Fruit fly (Drosophila melanogaster): Measurements from ENCODE around the gene CG14610.

CG14610 gene

dm6 chr3R:7122172-7123072, 21.7 kb downstream of the CG14610 start (continued):
- no peak for TF ChIP-seq CG14014 (GFP tag; IDR thresholded peaks at IDR 0.05)
- no peak for TF ChIP-seq Atf3 (GFP tag; optimal IDR thresholded peaks at IDR 0.05)
- TF ChIP-seq slp2 (GFP tag; optimal IDR thresholded peaks at IDR 0.05): no peak
- peak; percentile 45 for TF ChIP-seq Vsx1 (GFP tag; optimal IDR thresholded peaks at IDR 0.05)
- TF ChIP-seq ems (GFP tag; optimal IDR thresholded peaks at IDR 0.05): no peak
- no peak for TF ChIP-seq grau (tag; optimal IDR thresholded peaks at IDR 0.05)
- no peak for TF ChIP-seq CG4854 (GFP tag; optimal IDR thresholded peaks at IDR 0.05)
- no peak for TF ChIP-seq CG15011 (GFP tag; optimal IDR thresholded peaks at IDR 0.05)
- TF ChIP-seq CG18476 (GFP tag; optimal IDR thresholded peaks at IDR 0.05): no peak
- TF ChIP-seq sug (tag; optimal IDR thresholded peaks at IDR 0.05): peak; percentile 28
- TF ChIP-seq Bgb (GFP tag; IDR thresholded peaks at IDR 0.05; ENCODE audit: partially characterized antibody): peak; percentile 15; the same call in 1 of the 2 replicates
- no peak for TF ChIP-seq CG8089 (GFP tag; optimal IDR thresholded peaks at IDR 0.05)
- TF ChIP-seq CG11085 (GFP tag; IDR thresholded peaks at IDR 0.05): no peak
- no peak for TF ChIP-seq dati (GFP tag; IDR thresholded peaks at IDR 0.05)
- peak; percentile 67 for TF ChIP-seq sens (GFP tag)
- TF ChIP-seq tin (GFP tag; optimal IDR thresholded peaks at IDR 0.05): no peak
- no peak for TF ChIP-seq CG4424 (GFP tag; optimal IDR thresholded peaks at IDR 0.05)
- TF ChIP-seq insv (GFP tag; optimal IDR thresholded peaks at IDR 0.05): peak; percentile 37 to 90
- no peak for TF ChIP-seq CG7928 (GFP tag; optimal IDR thresholded peaks at IDR 0.05)
- TF ChIP-seq pum (GFP tag; optimal IDR thresholded peaks at IDR 0.05): no peak
- no peak for TF ChIP-seq maf-S (GFP tag; optimal IDR thresholded peaks at IDR 0.05)
- TF ChIP-seq CG6765 (GFP tag; optimal IDR thresholded peaks at IDR 0.05): peak; percentile 1
- TF ChIP-seq CG3065 (GFP tag; optimal IDR thresholded peaks at IDR 0.05): no peak
- no peak for TF ChIP-seq BtbVII (GFP tag; optimal IDR thresholded peaks at IDR 0.05)
- TF ChIP-seq D19A (tag; optimal IDR thresholded peaks at IDR 0.05): peak; percentile 11
- peak; percentile 60 for TF ChIP-seq CG12769 (tag; optimal IDR thresholded peaks at IDR 0.05)
- TF ChIP-seq sna (GFP tag; IDR thresholded peaks at IDR 0.05; ENCODE audit: partially characterized antibody): no peak
- no peak for TF ChIP-seq CG10565 (GFP tag; optimal IDR thresholded peaks at IDR 0.05)
- no peak for TF ChIP-seq Ravus (GFP tag; IDR thresholded peaks at IDR 0.05)
- no peak for TF ChIP-seq chn (GFP tag; optimal IDR thresholded peaks at IDR 0.05)
- TF ChIP-seq CG11093 (GFP tag; IDR thresholded peaks at IDR 0.05): no peak
- TF ChIP-seq mirr (GFP tag; optimal IDR thresholded peaks at IDR 0.05): peak; percentile 76
- no peak for TF ChIP-seq Six4 (GFP tag; optimal IDR thresholded peaks at IDR 0.05)
- peak; percentile 26 for TF ChIP-seq CG2116 (GFP tag; optimal IDR thresholded peaks at IDR 0.05)
- TF ChIP-seq pan (optimal IDR thresholded peaks at IDR 0.05): no peak
- peak in 1 of 2 experiments; percentile 42 for TF ChIP-seq pan (GFP tag; optimal IDR thresholded peaks at IDR 0.05 in 1 of 2, IDR thresholded peaks at IDR 0.05 in 1 of 2)
- TF ChIP-seq Gsc (GFP tag; IDR thresholded peaks at IDR 0.05): no peak
- TF ChIP-seq CG12071 (GFP tag; optimal IDR thresholded peaks at IDR 0.05): no peak
- peak; percentile 2 for TF ChIP-seq dmrt99B (tag; optimal IDR thresholded peaks at IDR 0.05)
- TF ChIP-seq rib (GFP tag; IDR thresholded peaks at IDR 0.05): 0 out of 2 replicates have a peak, but pooled peaks have one; percentile 11

DNA sequence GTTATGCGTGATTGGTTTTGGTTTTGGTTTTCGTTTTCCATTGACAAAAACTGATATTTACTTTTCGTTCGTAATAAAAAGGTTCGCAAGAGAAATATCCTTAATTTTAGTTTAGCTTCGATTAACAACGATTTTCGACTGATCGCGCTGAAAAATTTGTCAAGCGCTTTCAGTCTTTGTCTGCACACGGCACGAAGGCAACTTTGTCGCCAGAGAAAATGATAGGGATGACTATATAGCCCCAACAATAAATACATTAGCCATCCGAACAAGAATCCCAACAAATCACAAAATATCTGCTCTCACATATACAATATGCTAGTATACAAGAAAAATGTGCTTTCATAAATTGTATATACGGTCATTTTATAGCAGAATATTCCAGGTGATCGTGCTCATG, 26.5 kb downstream of the CG14610 start, which contains the start of gene Mlp84B:
TSS of gene Mlp84B (minus strand) at position 143 of the 400 bp plus-strand sequence.
- TF ChIP-seq CG1603 (tag; optimal IDR thresholded peaks at IDR 0.05) (no peak), ham (GFP tag; IDR thresholded peaks at IDR 0.05) (no peak), hbn (GFP tag; IDR thresholded peaks at IDR 0.05; ENCODE audit: partially characterized antibody) (no peak), CG7556 (GFP tag; optimal IDR thresholded peaks at IDR 0.05) (no peak), HmgD (GFP tag; optimal IDR thresholded peaks at IDR 0.05) (no peak), sr (GFP tag; IDR thresholded peaks at IDR 0.05) (no peak), Fer1 (GFP tag; optimal IDR thresholded peaks at IDR 0.05) (no peak), Optix (GFP tag; IDR thresholded peaks at IDR 0.05) (no peak), Dip3 (GFP tag; optimal IDR thresholded peaks at IDR 0.05) (no peak), CG31388 (GFP tag; optimal IDR thresholded peaks at IDR 0.05) (no peak), CG3847 (GFP tag; IDR thresholded peaks at IDR 0.05) (no peak), sc (optimal IDR thresholded peaks at IDR 0.05) (no peak), sc (GFP tag; optimal IDR thresholded peaks at IDR 0.05) (no peak)
